Fruit fly (Drosophila melanogaster) whole organism, embryonic: ENCODE data around the gene CG7611.
A peak's percentile ranks its signal among the peaks of the same experiment; 100 is the strongest.

Source experiments
- ATbp ChIP-seq: fragments of 200-800 bp; sonication (Bioruptor generic); optimal IDR thresholded peaks from 2 replicates; lab custom pipeline; 2017; ENCODE audit warnings: missing biosample characterization, mild to moderate bottlenecking, missing genetic modification characterization, missing genetic modification reagents
- CG10147 ChIP-seq: fragments of 200-800 bp; sonication (Bioruptor generic); optimal IDR thresholded peaks from 2 replicates; lab custom pipeline; 2019; ENCODE audit warnings: missing biosample characterization, mild to moderate bottlenecking, missing genetic modification characterization, moderate library complexity
- CG10366 ChIP-seq: fragments of 200-800 bp; sonication (Bioruptor generic); IDR thresholded peaks from 2 replicates; pipeline ENCODE4 v1.3.6; 2022; ENCODE audit warnings: missing biosample characterization, missing genetic modification characterization
- CG11456 ChIP-seq: fragments of 200-800 bp; sonication (Bioruptor generic); IDR thresholded peaks from 3 replicates; pipeline ENCODE4 v1.3.6; 2022; ENCODE audit warnings: missing biosample characterization, missing genetic modification characterization
- CG12391 ChIP-seq: fragments of 200-800 bp; sonication (Bioruptor generic); optimal IDR thresholded peaks from 3 replicates; lab custom pipeline; 2018; ENCODE audit warnings: missing biosample characterization, mild to moderate bottlenecking, missing genetic modification characterization, moderate library complexity
- CG14667 ChIP-seq: fragments of 200-800 bp; sonication (Bioruptor generic); IDR thresholded peaks from 2 replicates; pipeline ENCODE4 v1.3.6; 2022; ENCODE audit warnings: missing biosample characterization, missing genetic modification characterization
- CG15601 ChIP-seq: fragments of 200-800 bp; sonication (Bioruptor generic); optimal IDR thresholded peaks from 3 replicates; lab custom pipeline; 2019; ENCODE audit warnings: missing biosample characterization, mild to moderate bottlenecking, missing genetic modification characterization, moderate library complexity
- CG17359 ChIP-seq: fragments of 200-800 bp; sonication (Bioruptor generic); optimal IDR thresholded peaks from 3 replicates; lab custom pipeline; 2018; ENCODE audit warnings: missing biosample characterization, mild to moderate bottlenecking, missing genetic modification characterization, moderate library complexity
- CG17829 ChIP-seq: fragments of 200-800 bp; optimal IDR thresholded peaks from 2 replicates; lab custom pipeline; 2019; ENCODE audit warnings: missing biosample characterization, mild to moderate bottlenecking, missing genetic modification characterization, moderate library complexity
- CG3407 ChIP-seq: fragments of 200-800 bp; sonication (Bioruptor generic); optimal IDR thresholded peaks from 2 replicates; lab custom pipeline; 2018; ENCODE audit warnings: missing biosample characterization, mild to moderate bottlenecking, missing genetic modification characterization
- CG3847 ChIP-seq: fragments of 200-800 bp; sonication (Bioruptor generic); IDR thresholded peaks from 2 replicates; pipeline ENCODE4 v1.3.6; 2022; ENCODE audit warnings: missing biosample characterization, missing genetic modification characterization
- CG4282 ChIP-seq: fragments of 200-800 bp; sonication (Bioruptor generic); optimal IDR thresholded peaks from 2 replicates; lab custom pipeline; 2016; ENCODE audit warnings: missing biosample characterization, missing genetic modification characterization
- CG4424 ChIP-seq: fragments of 200-800 bp; sonication (Bioruptor generic); optimal IDR thresholded peaks from 3 replicates; lab custom pipeline; 2016; ENCODE audit warnings: missing biosample characterization, missing genetic modification characterization
- CG4820 ChIP-seq: fragments of 200-800 bp; sonication (Bioruptor generic); optimal IDR thresholded peaks from 3 replicates; lab custom pipeline; 2016; ENCODE audit warnings: missing biosample characterization, missing genetic modification characterization
- CG6791 ChIP-seq: fragments of 200-800 bp; sonication (Bioruptor generic); IDR thresholded peaks from 3 replicates; pipeline ENCODE4 v1.3.6; 2022; ENCODE audit warnings: missing biosample characterization, missing genetic modification characterization; ENCODE audit not compliant: partially characterized antibody
- CG7987 ChIP-seq: fragments of 200-800 bp; sonication (Bioruptor generic); optimal IDR thresholded peaks from 2 replicates; lab custom pipeline; 2018; ENCODE audit warnings: missing biosample characterization, mild to moderate bottlenecking, missing genetic modification characterization, moderate library complexity
- CG8388 ChIP-seq: fragments of 200-800 bp; sonication (Bioruptor generic); optimal IDR thresholded peaks from 2 replicates; lab custom pipeline; 2019; ENCODE audit warnings: missing biosample characterization, mild to moderate bottlenecking, missing genetic modification characterization, moderate library complexity
- CG8478 ChIP-seq: fragments of >200 bp; optimal IDR thresholded peaks from 2 replicates; lab custom pipeline; 2018
- CG8944 ChIP-seq: fragments of 200-800 bp; sonication (Bioruptor generic); optimal IDR thresholded peaks from 3 replicates; lab custom pipeline; 2016; ENCODE audit warnings: missing biosample characterization, missing genetic modification characterization
- D ChIP-seq, 2 experiments: fragments of 200-800 bp in 1 of 2; fragments of >200 bp in 1 of 2; sonication (Bioruptor generic) in 1 of 2; optimal IDR thresholded peaks; 2 replicates in 1 of 2; 3 replicates in 1 of 2; lab custom pipeline; 2017; ENCODE audit warnings: mild to moderate bottlenecking in 1 of 2, missing biosample characterization in 1 of 2, missing genetic modification characterization in 1 of 2, missing genetic modification reagents in 1 of 2
- Dp ChIP-seq: fragments of 200-800 bp; sonication (Bioruptor generic); optimal IDR thresholded peaks from 2 replicates; lab custom pipeline; 2018; ENCODE audit warnings: missing biosample characterization, mild to moderate bottlenecking, missing genetic modification characterization, moderate library complexity
- Fer3 ChIP-seq: fragments of 200-800 bp; sonication (Bioruptor generic); optimal IDR thresholded peaks from 2 replicates; lab custom pipeline; 2018; ENCODE audit warnings: missing biosample characterization, mild to moderate bottlenecking, missing genetic modification characterization, moderate library complexity
- Hey ChIP-seq: fragments of 200-800 bp; sonication (Bioruptor generic); optimal IDR thresholded peaks from 3 replicates; lab custom pipeline; 2018; ENCODE audit warnings: missing biosample characterization, mild to moderate bottlenecking, missing genetic modification characterization
- Hmr ChIP-seq: fragments of 200-800 bp; sonication (Bioruptor generic); optimal IDR thresholded peaks from 3 replicates; lab custom pipeline; 2017; ENCODE audit warnings: mild to moderate bottlenecking, missing biosample characterization, missing genetic modification reagents, missing genetic modification characterization
- Lhr ChIP-seq: fragments of 200-800 bp; sonication (Bioruptor generic); optimal IDR thresholded peaks from 3 replicates; lab custom pipeline; 2017; ENCODE audit warnings: mild to moderate bottlenecking, missing biosample characterization, missing genetic modification reagents, missing genetic modification characterization
- Mes4 ChIP-seq: fragments of 200-800 bp; sonication (Bioruptor generic); optimal IDR thresholded peaks from 2 replicates; lab custom pipeline; 2016; ENCODE audit warnings: missing biosample characterization, missing genetic modification characterization
- Mrtf ChIP-seq: fragments of 200-800 bp; sonication (Bioruptor generic); IDR thresholded peaks from 3 replicates; pipeline ENCODE4 v1.3.6; 2022; ENCODE audit warnings: missing biosample characterization, missing genetic modification characterization
- Nf-YB ChIP-seq: fragments of 200-800 bp; sonication (Bioruptor generic); optimal IDR thresholded peaks from 3 replicates; lab custom pipeline; 2019; ENCODE audit warnings: missing biosample characterization, mild to moderate bottlenecking, missing genetic modification characterization, moderate library complexity
- Rfx ChIP-seq: fragments of 200-800 bp; sonication (Bioruptor generic); IDR thresholded peaks from 2 replicates; pipeline ENCODE4 v1.3.6; 2022; ENCODE audit warnings: missing biosample characterization, missing genetic modification characterization
- Scr ChIP-seq: fragments of 200-800 bp; sonication (Bioruptor generic); IDR thresholded peaks from 2 replicates; pipeline ENCODE4 v1.3.6; 2022; ENCODE audit warnings: missing biosample characterization, missing genetic modification characterization; ENCODE audit not compliant: partially characterized antibody
- al ChIP-seq: fragments of 200-800 bp; sonication (Bioruptor generic); IDR thresholded peaks from 2 replicates; pipeline ENCODE4 v1.3.6; 2022; ENCODE audit warnings: missing biosample characterization, missing genetic modification characterization
- chn ChIP-seq: fragments of 200-800 bp; sonication (Bioruptor generic); optimal IDR thresholded peaks from 2 replicates; lab custom pipeline; 2016; ENCODE audit warnings: missing biosample characterization, missing genetic modification characterization
- dmrt11E ChIP-seq: fragments of 200-800 bp; sonication (Bioruptor generic); optimal IDR thresholded peaks from 3 replicates; lab custom pipeline; 2018; ENCODE audit warnings: missing biosample characterization, mild to moderate bottlenecking, missing genetic modification characterization, moderate library complexity
- emc ChIP-seq: fragments of 200-800 bp; sonication (Bioruptor generic); optimal IDR thresholded peaks from 2 replicates; lab custom pipeline; 2016; ENCODE audit warnings: missing biosample characterization, missing genetic modification characterization
- ewg ChIP-seq: fragments of 200-800 bp; sonication (Bioruptor generic); optimal IDR thresholded peaks from 3 replicates; lab custom pipeline; 2017; ENCODE audit warnings: mild to moderate bottlenecking, missing biosample characterization, missing genetic modification reagents, missing genetic modification characterization
- fd102C ChIP-seq: fragments of 200-800 bp; sonication (Bioruptor generic); optimal IDR thresholded peaks from 2 replicates; lab custom pipeline; 2018; ENCODE audit warnings: missing biosample characterization, mild to moderate bottlenecking, missing genetic modification characterization, moderate library complexity
- insv ChIP-seq, 2 experiments: fragments of 200-800 bp; sonication (Bioruptor generic); optimal IDR thresholded peaks; 3 replicates each; lab custom pipeline; 2016 to 2018; ENCODE audit warnings: missing biosample characterization in 2 of 2, missing genetic modification characterization in 2 of 2
- klu ChIP-seq: fragments of 200-800 bp; sonication (Bioruptor generic); IDR thresholded peaks from 2 replicates; pipeline ENCODE4 v1.3.6; 2022; ENCODE audit warnings: missing biosample characterization, missing genetic modification characterization
- pan ChIP-seq, 4 experiments: fragments of >200 bp in 3 of 4; fragments of 200-800 bp in 1 of 4; sonication (Bioruptor generic) in 1 of 4; optimal IDR thresholded peaks in 3 of 4; IDR thresholded peaks in 1 of 4; 2 replicates each; pipeline versions ENCODE4 v1.3.6 to Lab custom; 2017 to 2022; ENCODE audit warnings: missing biosample characterization in 2 of 4, missing genetic modification characterization in 2 of 4, mixed read lengths in 1 of 4
- phol ChIP-seq: fragments of 200-800 bp; sonication (Bioruptor generic); optimal IDR thresholded peaks from 3 replicates; lab custom pipeline; 2018; ENCODE audit warnings: missing biosample characterization, mild to moderate bottlenecking, missing genetic modification characterization, moderate library complexity
- pnt ChIP-seq: fragments of 200-800 bp; sonication (Bioruptor generic); optimal IDR thresholded peaks from 3 replicates; lab custom pipeline; 2016; ENCODE audit warnings: missing biosample characterization, missing genetic modification characterization
- rib ChIP-seq: fragments of 200-800 bp; sonication (Bioruptor generic); IDR thresholded peaks from 2 replicates; pipeline ENCODE4 v1.3.6; 2022; ENCODE audit warnings: missing biosample characterization, missing genetic modification characterization
- shn ChIP-seq: fragments of 200-800 bp; sonication (Bioruptor generic); optimal IDR thresholded peaks from 3 replicates; lab custom pipeline; 2016; ENCODE audit warnings: missing biosample characterization, missing genetic modification characterization
- trem ChIP-seq: fragments of 200-800 bp; optimal IDR thresholded peaks from 3 replicates; lab custom pipeline; 2019; ENCODE audit warnings: missing biosample characterization, mild to moderate bottlenecking, missing genetic modification characterization, moderate library complexity
- unc-4 ChIP-seq: fragments of 200-800 bp; sonication (Bioruptor generic); IDR thresholded peaks from 2 replicates; pipeline ENCODE4 v1.3.6; 2022; ENCODE audit warnings: missing biosample characterization, missing genetic modification characterization; ENCODE audit not compliant: partially characterized antibody
- unpg ChIP-seq: fragments of 200-800 bp; sonication (Bioruptor generic); optimal IDR thresholded peaks from 3 replicates; lab custom pipeline; 2018; ENCODE audit warnings: missing biosample characterization, mild to moderate bottlenecking, missing genetic modification characterization, moderate library complexity
- wor ChIP-seq: fragments of 200-800 bp; sonication (Bioruptor generic); IDR thresholded peaks from 2 replicates; pipeline ENCODE4 v1.3.6; 2022; ENCODE audit warnings: missing biosample characterization, missing genetic modification characterization
- zen ChIP-seq: fragments of 200-800 bp; sonication (Bioruptor generic); optimal IDR thresholded peaks from 3 replicates; lab custom pipeline; 2018; ENCODE audit warnings: missing biosample characterization, mild to moderate bottlenecking, missing genetic modification characterization, moderate library complexity

Gene CG7611

dm6 chr3L:21507354-21507928 is 15.5 kb upstream of the CG7611 start, which contains the start of the genes Glg1 and M6 (continued):
- peak; percentile 49 for TF ChIP-seq Lhr (GFP tag; lab: Kevin White, UChicago)
- TF ChIP-seq phol = peak; percentile 95
- TF ChIP-seq CG8478 (lab: Kevin White, UChicago) = no peak
- TF ChIP-seq pan (optimal IDR thresholded peaks at IDR 0.05; lab: Kevin White, UChicago) = no peak
- TF ChIP-seq pan (GFP tag; optimal IDR thresholded peaks at IDR 0.05 in 1 of 2, IDR thresholded peaks at IDR 0.05 in 1 of 2) = peak in 1 of 2 experiments; percentile 43
- TF ChIP-seq Hmr (GFP tag; lab: Kevin White, UChicago) = peak; percentile 60
- peak; percentile 54 for TF ChIP-seq unpg (GFP tag; lab: Kevin White, UChicago)
- TF ChIP-seq Fer3 (tag; lab: Kevin White, UChicago) = peak; percentile 17
- no peak for TF ChIP-seq CG3407 (GFP tag; lab: Kevin White, UChicago)
- peak; percentile 58 for TF ChIP-seq CG8944 (GFP tag; lab: Kevin White, UChicago)
- peak; percentile 76 for TF ChIP-seq trem (tag; lab: Kevin White, UChicago)
- peak; percentile 68 for TF ChIP-seq chn (GFP tag; lab: Kevin White, UChicago)
- peak; percentile 33 for TF ChIP-seq Dp (GFP tag; lab: Kevin White, UChicago)
- peak; percentile 80 for TF ChIP-seq CG12391
- peak; percentile 37 for TF ChIP-seq pnt (GFP tag; lab: Kevin White, UChicago)
- TF ChIP-seq CG8388 (GFP tag; lab: Kevin White, UChicago) = peak; percentile 40
- TF ChIP-seq CG4282 (GFP tag; lab: Kevin White, UChicago) = peak; percentile 29
- peak; percentile 92 for TF ChIP-seq CG6791 (GFP tag; lab: Robert Waterston, UW)
- TF ChIP-seq D (optimal IDR thresholded peaks at IDR 0.05; lab: Kevin White, UChicago) = no peak
- no peak for TF ChIP-seq D (GFP tag; optimal IDR thresholded peaks at IDR 0.05; lab: Kevin White, UChicago)
- TF ChIP-seq Mrtf = peak; percentile 61; the same call in 2 of the 3 replicates
- peak; percentile 73 for TF ChIP-seq CG3847 (GFP tag; lab: Robert Waterston, UW)
- TF ChIP-seq Hey (tag; lab: Kevin White, UChicago) = no peak
- peak; percentile 54; the same call in 1 of the 2 replicates for TF ChIP-seq CG10366 (GFP tag; lab: Robert Waterston, UW)
- no peak for TF ChIP-seq Mes4 (GFP tag; lab: Kevin White, UChicago)
- no peak for TF ChIP-seq wor (GFP tag; lab: Robert Waterston, UW)
- peak; percentile 85 for TF ChIP-seq Rfx (GFP tag; lab: Robert Waterston, UW)
- TF ChIP-seq Scr (GFP tag; lab: Robert Waterston, UW) = peak; percentile 96
- peak; percentile 15; the same call in 1 of the 2 replicates for TF ChIP-seq CG14667
- TF ChIP-seq CG4820 (GFP tag; lab: Kevin White, UChicago) = peak; percentile 41
- peak; percentile 33 for TF ChIP-seq Nf-YB (GFP tag; lab: Kevin White, UChicago)
- TF ChIP-seq emc = peak; percentile 3
- TF ChIP-seq fd102C (GFP tag; lab: Kevin White, UChicago) = peak; percentile 12
- TF ChIP-seq dmrt11E (tag; lab: Kevin White, UChicago) = peak; percentile 51
- peak; percentile 56 for TF ChIP-seq CG15601
- TF ChIP-seq al = peak; percentile 46; the same call in 1 of the 2 replicates
- TF ChIP-seq klu = no peak
- no peak for TF ChIP-seq rib (GFP tag; lab: Robert Waterston, UW)
- peak; percentile 74 for TF ChIP-seq CG17829 (tag; lab: Kevin White, UChicago)
- TF ChIP-seq unc-4 (GFP tag; lab: Robert Waterston, UW) = peak; percentile 93
- TF ChIP-seq zen (tag; lab: Kevin White, UChicago) = peak; percentile 72
- TF ChIP-seq CG4424 (GFP tag; lab: Kevin White, UChicago) = peak; percentile 71
- TF ChIP-seq ATbp (GFP tag; lab: Kevin White, UChicago) = peak; percentile 2
- peak; percentile 38 for TF ChIP-seq ewg (GFP tag; lab: Kevin White, UChicago)
- TF ChIP-seq CG11456 (GFP tag; lab: Robert Waterston, UW) = peak; percentile 71; the same call in 1 of the 3 replicates
- peak in 1 of 2 experiments; percentile 32 for TF ChIP-seq insv (GFP tag; optimal IDR thresholded peaks at IDR 0.05; lab: Kevin White, UChicago)
- TF ChIP-seq shn (GFP tag; lab: Kevin White, UChicago) = peak; percentile 57
- TF ChIP-seq CG17359 = peak; percentile 40
- TF ChIP-seq CG10147 (GFP tag; lab: Kevin White, UChicago) = peak; percentile 68
- no peak for TF ChIP-seq CG7987 (GFP tag; lab: Kevin White, UChicago)
